Fruit fly (Drosophila melanogaster) whole organism, embryonic: ENCODE data around the gene endos.

ENCODE experiments used
- Atf6 ChIP-seq: fragments of 200-800 bp; sonication (Bioruptor generic); IDR thresholded peaks from 2 replicates; pipeline ENCODE4 v1.3.6; 2022; ENCODE audit warnings: missing biosample characterization, missing genetic modification characterization
- CG10959 ChIP-seq: fragments of 200-800 bp; sonication (Bioruptor generic); IDR thresholded peaks from 2 replicates; pipeline ENCODE4 v1.3.6; 2022; ENCODE audit warnings: missing biosample characterization, missing genetic modification characterization
- CG11696 ChIP-seq: fragments of 200-800 bp; sonication (Bioruptor generic); IDR thresholded peaks from 2 replicates; pipeline ENCODE4 v1.3.6; 2022; ENCODE audit warnings: missing biosample characterization, missing genetic modification characterization
- CG12071 ChIP-seq: fragments of 200-800 bp; sonication (Bioruptor generic); optimal IDR thresholded peaks from 3 replicates; lab custom pipeline; 2018; ENCODE audit warnings: missing biosample characterization, mild to moderate bottlenecking, missing genetic modification characterization
- CG12769 ChIP-seq: fragments of 200-800 bp; sonication (Bioruptor generic); optimal IDR thresholded peaks from 2 replicates; lab custom pipeline; 2019; ENCODE audit warnings: missing biosample characterization, mild to moderate bottlenecking, missing genetic modification characterization, moderate library complexity
- CG13424 ChIP-seq: fragments of 200-800 bp; sonication (Bioruptor generic); optimal IDR thresholded peaks from 2 replicates; lab custom pipeline; 2019; ENCODE audit warnings: missing biosample characterization, mild to moderate bottlenecking, missing genetic modification characterization, moderate library complexity
- CG14014 ChIP-seq: fragments of 200-800 bp; sonication (Bioruptor generic); IDR thresholded peaks from 2 replicates; pipeline ENCODE4 v1.3.6; 2022; ENCODE audit warnings: missing biosample characterization, missing genetic modification characterization
- CG15073 ChIP-seq: fragments of 200-800 bp; sonication (Bioruptor generic); optimal IDR thresholded peaks from 2 replicates; lab custom pipeline; 2016; ENCODE audit warnings: missing biosample characterization, missing genetic modification characterization
- CG1603 ChIP-seq: fragments of 200-800 bp; sonication (Bioruptor generic); optimal IDR thresholded peaks from 2 replicates; lab custom pipeline; 2019; ENCODE audit warnings: missing biosample characterization, mild to moderate bottlenecking, missing genetic modification characterization, moderate library complexity
- CG16863 ChIP-seq: fragments of 200-800 bp; sonication (Bioruptor generic); optimal IDR thresholded peaks from 3 replicates; lab custom pipeline; 2016; ENCODE audit warnings: missing biosample characterization, missing genetic modification characterization
- CG17385 ChIP-seq: fragments of 200-800 bp; sonication (Bioruptor generic); optimal IDR thresholded peaks from 3 replicates; lab custom pipeline; 2018; ENCODE audit warnings: missing biosample characterization, mild to moderate bottlenecking, missing genetic modification characterization
- CG2875 ChIP-seq: fragments of 200-800 bp; sonication (Bioruptor generic); optimal IDR thresholded peaks from 2 replicates; lab custom pipeline; 2017; ENCODE audit warnings: missing biosample characterization, mild to moderate bottlenecking, missing genetic modification characterization, missing genetic modification reagents
- CG31224 ChIP-seq: fragments of 200-800 bp; sonication (Bioruptor generic); IDR thresholded peaks from 2 replicates; pipeline ENCODE4 v1.3.6; 2022; ENCODE audit warnings: missing biosample characterization, missing genetic modification characterization
- CG32767 ChIP-seq: fragments of 200-800 bp; sonication (Bioruptor generic); IDR thresholded peaks from 2 replicates; pipeline ENCODE4 v1.3.6; 2022; ENCODE audit warnings: missing biosample characterization, missing genetic modification characterization
- CG3726 ChIP-seq: fragments of 200-800 bp; sonication (Bioruptor generic); IDR thresholded peaks from 3 replicates; pipeline ENCODE4, ENCODE4 v1.3.6; 2022; ENCODE audit warnings: missing biosample characterization, missing genetic modification characterization
- CG43689 ChIP-seq: fragments of 200-800 bp; sonication (Bioruptor generic); IDR thresholded peaks from 2 replicates; pipeline ENCODE4 v1.3.6; 2022; ENCODE audit warnings: missing biosample characterization, missing genetic modification characterization
- CG6654 ChIP-seq: fragments of 200-800 bp; sonication (Bioruptor generic); optimal IDR thresholded peaks from 2 replicates; lab custom pipeline; 2017; ENCODE audit warnings: missing biosample characterization, mild to moderate bottlenecking, missing genetic modification characterization
- CG6765 ChIP-seq: fragments of 200-800 bp; sonication (Bioruptor generic); optimal IDR thresholded peaks from 3 replicates; lab custom pipeline; 2017; ENCODE audit warnings: missing biosample characterization, mild to moderate bottlenecking, missing genetic modification characterization
- CG7556 ChIP-seq: fragments of 200-800 bp; sonication (Bioruptor generic); optimal IDR thresholded peaks from 2 replicates; lab custom pipeline; 2017; ENCODE audit warnings: missing biosample characterization, mild to moderate bottlenecking, missing genetic modification characterization
- CG7745 ChIP-seq: fragments of 200-800 bp; sonication (Bioruptor generic); optimal IDR thresholded peaks from 2 replicates; lab custom pipeline; 2018; ENCODE audit warnings: missing biosample characterization, mild to moderate bottlenecking, missing genetic modification characterization, moderate library complexity
- CG7987 ChIP-seq: fragments of 200-800 bp; sonication (Bioruptor generic); optimal IDR thresholded peaks from 2 replicates; lab custom pipeline; 2018; ENCODE audit warnings: missing biosample characterization, mild to moderate bottlenecking, missing genetic modification characterization, moderate library complexity
- CG8290 ChIP-seq, 3 experiments: fragments of 200-800 bp; sonication (Bioruptor generic); optimal IDR thresholded peaks; 2 replicates each; lab custom pipeline; 2016 to 2019; ENCODE audit warnings: missing biosample characterization in 3 of 3, missing genetic modification characterization in 3 of 3, mild to moderate bottlenecking in 2 of 3, moderate library complexity in 1 of 3
- Hmr ChIP-seq: fragments of 200-800 bp; sonication (Bioruptor generic); optimal IDR thresholded peaks from 3 replicates; lab custom pipeline; 2017; ENCODE audit warnings: mild to moderate bottlenecking, missing biosample characterization, missing genetic modification reagents, missing genetic modification characterization
- Hsf ChIP-seq: fragments of 200-800 bp; sonication (Bioruptor generic); optimal IDR thresholded peaks from 3 replicates; lab custom pipeline; 2016; ENCODE audit warnings: missing biosample characterization, missing genetic modification characterization
- Lpt ChIP-seq: fragments of >200 bp; optimal IDR thresholded peaks from 2 replicates; lab custom pipeline; 2018; ENCODE audit warnings: missing biosample characterization, missing genetic modification characterization
- MBD-R2 ChIP-seq: fragments of 200-800 bp; sonication (Bioruptor generic); IDR thresholded peaks from 2 replicates; pipeline ENCODE4 v1.3.6; 2022; ENCODE audit warnings: missing biosample characterization, missing genetic modification characterization
- Meics ChIP-seq: fragments of 200-800 bp; sonication (Bioruptor generic); optimal IDR thresholded peaks from 2 replicates; lab custom pipeline; 2017; ENCODE audit warnings: missing biosample characterization, mild to moderate bottlenecking, missing genetic modification characterization
- Mes4 ChIP-seq: fragments of 200-800 bp; sonication (Bioruptor generic); optimal IDR thresholded peaks from 2 replicates; lab custom pipeline; 2016; ENCODE audit warnings: missing biosample characterization, missing genetic modification characterization
- Mrtf ChIP-seq: fragments of 200-800 bp; sonication (Bioruptor generic); IDR thresholded peaks from 3 replicates; pipeline ENCODE4 v1.3.6; 2022; ENCODE audit warnings: missing biosample characterization, missing genetic modification characterization
- NK7.1 ChIP-seq: fragments of 200-800 bp; sonication (Bioruptor generic); optimal IDR thresholded peaks from 3 replicates; lab custom pipeline; 2016; ENCODE audit warnings: missing biosample characterization, missing genetic modification characterization
- Rfx ChIP-seq: fragments of 200-800 bp; sonication (Bioruptor generic); IDR thresholded peaks from 2 replicates; pipeline ENCODE4 v1.3.6; 2022; ENCODE audit warnings: missing biosample characterization, missing genetic modification characterization
- Sox102F ChIP-seq: fragments of 200-800 bp; sonication (Bioruptor generic); optimal IDR thresholded peaks from 2 replicates; lab custom pipeline; 2018; ENCODE audit warnings: missing biosample characterization, mild to moderate bottlenecking, missing genetic modification characterization, moderate library complexity
- Xbp1 ChIP-seq: fragments of 200-800 bp; sonication (Bioruptor generic); optimal IDR thresholded peaks from 3 replicates; lab custom pipeline; 2016; ENCODE audit warnings: missing biosample characterization, mild to moderate bottlenecking, missing genetic modification characterization
- eyg ChIP-seq: fragments of 200-800 bp; sonication (Bioruptor generic); optimal IDR thresholded peaks from 3 replicates; lab custom pipeline; 2016; ENCODE audit warnings: missing biosample characterization, missing genetic modification characterization
- ftz-f1 ChIP-seq: fragments of 200-800 bp; sonication (Bioruptor generic); optimal IDR thresholded peaks from 2 replicates; lab custom pipeline; 2016; ENCODE audit warnings: missing biosample characterization, missing genetic modification characterization
- grau ChIP-seq: fragments of 200-800 bp; optimal IDR thresholded peaks from 3 replicates; lab custom pipeline; 2019; ENCODE audit warnings: missing biosample characterization, mild to moderate bottlenecking, missing genetic modification characterization, moderate library complexity
- gt ChIP-seq: fragments of 200-800 bp; sonication (Bioruptor generic); IDR thresholded peaks from 2 replicates; pipeline ENCODE4 v1.3.6; 2022; ENCODE audit warnings: missing biosample characterization, missing genetic modification characterization
- her ChIP-seq: fragments of 200-800 bp; sonication (Bioruptor generic); optimal IDR thresholded peaks from 2 replicates; lab custom pipeline; 2016; ENCODE audit warnings: missing biosample characterization, missing genetic modification characterization
- hkb ChIP-seq, 2 experiments: fragments of 200-800 bp in 1 of 2; fragments of >200 bp in 1 of 2; sonication (Bioruptor generic) in 1 of 2; IDR thresholded peaks in 1 of 2; optimal IDR thresholded peaks in 1 of 2; 2 replicates each; pipeline versions ENCODE4 v1.3.6 to Lab custom; 2017 to 2022; ENCODE audit warnings: missing biosample characterization in 1 of 2, missing genetic modification characterization in 1 of 2
- inv ChIP-seq: fragments of 200-800 bp; sonication (Bioruptor generic); IDR thresholded peaks from 2 replicates; pipeline ENCODE4 v1.3.6; 2022; ENCODE audit warnings: missing biosample characterization, missing genetic modification characterization; ENCODE audit not compliant: partially characterized antibody
- p53 ChIP-seq: fragments of 200-800 bp; sonication (Bioruptor generic); optimal IDR thresholded peaks from 2 replicates; lab custom pipeline; 2016; ENCODE audit warnings: missing biosample characterization, missing genetic modification characterization
- peb ChIP-seq: fragments of 200-800 bp; sonication (Bioruptor generic); IDR thresholded peaks from 2 replicates; pipeline ENCODE4 v1.3.6; 2022; ENCODE audit warnings: missing biosample characterization, missing genetic modification characterization
- pfk ChIP-seq: fragments of 200-800 bp; sonication (Bioruptor generic); optimal IDR thresholded peaks from 2 replicates; lab custom pipeline; 2018; ENCODE audit warnings: missing biosample characterization, mild to moderate bottlenecking, missing genetic modification characterization, moderate library complexity
- pnt ChIP-seq: fragments of 200-800 bp; sonication (Bioruptor generic); optimal IDR thresholded peaks from 3 replicates; lab custom pipeline; 2016; ENCODE audit warnings: missing biosample characterization, missing genetic modification characterization
- rib ChIP-seq: fragments of 200-800 bp; sonication (Bioruptor generic); IDR thresholded peaks from 2 replicates; pipeline ENCODE4 v1.3.6; 2022; ENCODE audit warnings: missing biosample characterization, missing genetic modification characterization
- row ChIP-seq: fragments of 200-800 bp; sonication (Bioruptor generic); IDR thresholded peaks from 3 replicates; pipeline ENCODE4 v1.3.6; 2022; ENCODE audit warnings: missing biosample characterization, missing genetic modification characterization
- sens ChIP-seq: fragments of 200-800 bp; sonication (Bioruptor generic); peaks from one replicate; lab custom pipeline; 2016; ENCODE audit warnings: missing biosample characterization, missing genetic modification characterization
- so ChIP-seq: fragments of 200-800 bp; sonication (Bioruptor generic); IDR thresholded peaks from 3 replicates; pipeline ENCODE4 v1.3.6; 2022; ENCODE audit warnings: missing biosample characterization, missing genetic modification characterization
- sr ChIP-seq: fragments of 200-800 bp; sonication (Bioruptor generic); IDR thresholded peaks from 3 replicates; pipeline ENCODE4 v1.3.6; 2022; ENCODE audit warnings: missing biosample characterization, missing genetic modification characterization
- vnd ChIP-seq: fragments of 200-800 bp; sonication (Bioruptor generic); IDR thresholded peaks from 3 replicates; pipeline ENCODE4 v1.3.6; 2022; ENCODE audit warnings: missing biosample characterization, missing genetic modification characterization; ENCODE audit not compliant: partially characterized antibody

Gene endos

DNA sequence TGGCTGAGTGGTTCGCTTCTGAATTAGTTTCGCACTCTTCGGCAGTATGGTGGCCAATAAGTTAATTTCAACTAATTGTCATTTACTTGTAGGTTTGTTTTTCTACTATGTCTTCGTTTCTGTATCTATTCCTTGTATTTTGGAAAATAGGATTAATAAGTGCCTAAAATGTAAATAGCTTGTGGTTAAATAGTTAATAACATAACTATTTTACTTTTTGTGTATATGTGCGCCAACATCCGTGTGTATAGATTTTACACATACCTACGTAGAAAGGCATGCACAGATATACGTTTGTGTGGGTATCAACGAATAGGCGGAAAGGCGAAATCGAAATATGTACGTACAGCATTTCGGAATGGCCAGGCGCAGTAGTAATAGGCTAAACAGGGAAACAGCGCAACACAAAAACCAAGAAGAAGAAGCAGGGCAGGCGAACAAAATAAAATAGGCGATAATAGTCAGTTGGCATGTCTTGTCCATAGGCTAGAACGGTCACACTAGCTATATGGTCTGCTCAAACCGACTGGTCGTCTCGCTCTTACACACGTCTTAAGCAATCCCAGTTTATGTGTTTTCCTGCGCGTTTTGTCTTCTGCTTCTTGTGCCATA, 28.9 kb downstream of the endos start (continued):
- TF ChIP-seq CG11696 (GFP tag; lab: Robert Waterston, UW) (no peak), sr (no peak), CG43689 (no peak), pnt (GFP tag; lab: Kevin White, UChicago) (no peak), Atf6 (GFP tag; lab: Robert Waterston, UW) (no peak), ftz-f1 (GFP tag; lab: Kevin White, UChicago) (no peak), CG7987 (GFP tag; lab: Kevin White, UChicago) (no peak), Lpt (GFP tag; lab: Kevin White, UChicago) (no peak), MBD-R2 (GFP tag; lab: Robert Waterston, UW) (peak; percentile 42; the same call in 1 of the 2 replicates), Hsf (GFP tag; lab: Kevin White, UChicago) (no peak), CG8290 (GFP tag; optimal IDR thresholded peaks at IDR 0.05; lab: Kevin White, UChicago) (no peak), CG8290 (tag; optimal IDR thresholded peaks at IDR 0.05; lab: Kevin White, UChicago) (peak in 1 of 2 experiments; percentile 75), CG1603 (tag; lab: Kevin White, UChicago) (peak; percentile 58), CG13424 (no peak), pfk (GFP tag; lab: Kevin White, UChicago) (no peak), Xbp1 (GFP tag; lab: Kevin White, UChicago) (no peak), Hmr (GFP tag; lab: Kevin White, UChicago) (no peak), vnd (no peak), eyg (no peak), Meics (GFP tag; lab: Kevin White, UChicago) (no peak), so (GFP tag; lab: Robert Waterston, UW) (no peak), CG6765 (GFP tag; lab: Kevin White, UChicago) (peak; percentile 25), CG12769 (peak; percentile 59), CG15073 (GFP tag; lab: Kevin White, UChicago) (no peak), Rfx (GFP tag; lab: Robert Waterston, UW) (0 out of 2 replicates have a peak, but pooled peaks have one; percentile 16), CG3726 (GFP tag; lab: Robert Waterston, UW) (no peak), CG12071 (GFP tag; lab: Kevin White, UChicago) (no peak), Mes4 (GFP tag; lab: Kevin White, UChicago) (no peak), CG31224 (GFP tag; lab: Robert Waterston, UW) (no peak), CG2875 (GFP tag; lab: Kevin White, UChicago) (no peak), her (GFP tag; lab: Kevin White, UChicago) (no peak), Sox102F (GFP tag; lab: Kevin White, UChicago) (no peak), CG14014 (GFP tag; lab: Robert Waterston, UW) (no peak), grau (peak; percentile 6), sens (GFP tag; lab: Kevin White, UChicago) (peak; percentile 59), CG7556 (GFP tag; lab: Kevin White, UChicago) (no peak), rib (peak; percentile 70; the same call in 1 of the 2 replicates), hkb (optimal IDR thresholded peaks at IDR 0.05; lab: Kevin White, UChicago) (no peak), hkb (GFP tag; IDR thresholded peaks at IDR 0.05; lab: Robert Waterston, UW) (no peak; the same call in 1 of the 2 replicates), CG10959 (GFP tag; lab: Robert Waterston, UW) (no peak), CG7745 (tag; lab: Kevin White, UChicago) (peak; percentile 2), CG32767 (peak; percentile 74), CG17385 (GFP tag; lab: Kevin White, UChicago) (peak; percentile 99), Mrtf (GFP tag; lab: Robert Waterston, UW) (no peak), p53 (no peak), row (GFP tag; lab: Robert Waterston, UW) (peak; percentile 16; the same call in 1 of the 3 replicates), NK7.1 (GFP tag; lab: Kevin White, UChicago) (no peak), gt (GFP tag; lab: Robert Waterston, UW) (no peak), CG6654 (GFP tag; lab: Kevin White, UChicago) (no peak), peb (GFP tag; lab: Robert Waterston, UW) (no peak), CG16863 (GFP tag; lab: Kevin White, UChicago) (no peak), inv (GFP tag; lab: Robert Waterston, UW) (no peak)
